Fruit fly (Drosophila melanogaster) whole organism, embryonic: Measurements from ENCODE around the gene CG34258.

Experiments used
- CG10274 ChIP-seq: fragments of 200-800 bp; sonication (Bioruptor generic); optimal IDR thresholded peaks from 3 replicates; lab custom pipeline; 2017; ENCODE audit warnings: missing biosample characterization, mild to moderate bottlenecking, missing genetic modification characterization
- CG11456 ChIP-seq: fragments of 200-800 bp; sonication (Bioruptor generic); IDR thresholded peaks from 3 replicates; pipeline ENCODE4 v1.3.6; 2022; ENCODE audit warnings: missing biosample characterization, missing genetic modification characterization
- CG12236 ChIP-seq: fragments of 200-800 bp; sonication (Bioruptor generic); optimal IDR thresholded peaks from 2 replicates; lab custom pipeline; 2016; ENCODE audit warnings: missing biosample characterization, missing genetic modification characterization
- CG12299 ChIP-seq: fragments of 200-800 bp; sonication (Bioruptor generic); optimal IDR thresholded peaks from 2 replicates; lab custom pipeline; 2018; ENCODE audit warnings: missing biosample characterization, mild to moderate bottlenecking, missing genetic modification characterization
- CG14860 ChIP-seq: fragments of 200-800 bp; sonication (Bioruptor generic); IDR thresholded peaks from 3 replicates; pipeline ENCODE4 v1.3.6; 2022; ENCODE audit warnings: missing biosample characterization, missing genetic modification characterization; ENCODE audit not compliant: partially characterized antibody
- CG2120 ChIP-seq: fragments of 200-800 bp; sonication (Bioruptor generic); optimal IDR thresholded peaks from 3 replicates; lab custom pipeline; 2016; ENCODE audit warnings: missing biosample characterization, missing genetic modification characterization
- CG3163 ChIP-seq: fragments of 200-800 bp; sonication (Bioruptor generic); optimal IDR thresholded peaks from 3 replicates; lab custom pipeline; 2016; ENCODE audit warnings: missing biosample characterization, missing genetic modification characterization
- CG3407 ChIP-seq: fragments of 200-800 bp; sonication (Bioruptor generic); optimal IDR thresholded peaks from 2 replicates; lab custom pipeline; 2018; ENCODE audit warnings: missing biosample characterization, mild to moderate bottlenecking, missing genetic modification characterization
- CG42726 ChIP-seq: fragments of 200-800 bp; sonication (Bioruptor generic); IDR thresholded peaks from 2 replicates; pipeline ENCODE4 v1.3.6; 2022; ENCODE audit warnings: missing biosample characterization, missing genetic modification characterization; ENCODE audit not compliant: partially characterized antibody
- CG4854 ChIP-seq: fragments of 200-800 bp; sonication (Bioruptor generic); optimal IDR thresholded peaks from 2 replicates; lab custom pipeline; 2016; ENCODE audit warnings: missing biosample characterization, missing genetic modification characterization, inconsistent platforms
- CG7745 ChIP-seq: fragments of 200-800 bp; sonication (Bioruptor generic); optimal IDR thresholded peaks from 2 replicates; lab custom pipeline; 2018; ENCODE audit warnings: missing biosample characterization, mild to moderate bottlenecking, missing genetic modification characterization, moderate library complexity
- CG7928 ChIP-seq: fragments of 200-800 bp; sonication (Bioruptor generic); optimal IDR thresholded peaks from 2 replicates; lab custom pipeline; 2017; ENCODE audit warnings: missing biosample characterization, mild to moderate bottlenecking, missing genetic modification characterization
- CG9876 ChIP-seq: fragments of 200-800 bp; sonication (Bioruptor generic); optimal IDR thresholded peaks from 2 replicates; lab custom pipeline; 2016; ENCODE audit warnings: missing biosample characterization, missing genetic modification characterization
- CG9932 ChIP-seq: fragments of 200-800 bp; sonication (Bioruptor generic); IDR thresholded peaks from 2 replicates; pipeline ENCODE4 v1.3.6; 2022; ENCODE audit warnings: missing biosample characterization, missing genetic modification characterization
- CrebB ChIP-seq: fragments of 200-800 bp; sonication (Bioruptor generic); optimal IDR thresholded peaks from 3 replicates; lab custom pipeline; 2018; ENCODE audit warnings: missing biosample characterization, mild to moderate bottlenecking, missing genetic modification characterization
- D ChIP-seq, 2 experiments: fragments of 200-800 bp in 1 of 2; fragments of >200 bp in 1 of 2; sonication (Bioruptor generic) in 1 of 2; optimal IDR thresholded peaks; 2 replicates in 1 of 2; 3 replicates in 1 of 2; lab custom pipeline; 2017; ENCODE audit warnings: mild to moderate bottlenecking in 1 of 2, missing biosample characterization in 1 of 2, missing genetic modification characterization in 1 of 2, missing genetic modification reagents in 1 of 2
- Eip74EF ChIP-seq, 2 experiments: fragments of 200-800 bp in 1 of 2; fragments of >200 bp in 1 of 2; sonication (Bioruptor generic) in 1 of 2; optimal IDR thresholded peaks; 2 replicates each; lab custom pipeline; 2017 to 2019; ENCODE audit warnings: missing biosample characterization in 2 of 2, missing genetic modification characterization in 2 of 2, mild to moderate bottlenecking in 1 of 2, moderate library complexity in 1 of 2
- Ets97D ChIP-seq: fragments of 200-800 bp; sonication (Bioruptor generic); optimal IDR thresholded peaks from 3 replicates; lab custom pipeline; 2016; ENCODE audit warnings: missing biosample characterization, missing genetic modification characterization
- Fer1 ChIP-seq: fragments of 200-800 bp; sonication (Bioruptor generic); optimal IDR thresholded peaks from 2 replicates; lab custom pipeline; 2017; ENCODE audit warnings: missing biosample characterization, mild to moderate bottlenecking, missing genetic modification characterization
- H15 ChIP-seq: fragments of 200-800 bp; sonication (Bioruptor generic); IDR thresholded peaks from 3 replicates; pipeline ENCODE4 v1.3.6; 2022; ENCODE audit warnings: missing biosample characterization, missing genetic modification characterization
- HLHmδ ChIP-seq: fragments of 200-800 bp; sonication (Bioruptor generic); optimal IDR thresholded peaks from 2 replicates; lab custom pipeline; 2018; ENCODE audit warnings: missing biosample characterization, mild to moderate bottlenecking, missing genetic modification characterization, moderate library complexity
- Hr3 ChIP-seq: fragments of 200-800 bp; sonication (Bioruptor generic); optimal IDR thresholded peaks from 3 replicates; lab custom pipeline; 2016; ENCODE audit warnings: missing biosample characterization, missing genetic modification characterization
- Lhr ChIP-seq: fragments of 200-800 bp; sonication (Bioruptor generic); optimal IDR thresholded peaks from 3 replicates; lab custom pipeline; 2017; ENCODE audit warnings: mild to moderate bottlenecking, missing biosample characterization, missing genetic modification reagents, missing genetic modification characterization
- Max ChIP-seq: fragments of 200-800 bp; sonication (Bioruptor generic); optimal IDR thresholded peaks from 2 replicates; lab custom pipeline; 2016; ENCODE audit warnings: missing biosample characterization, mild to moderate bottlenecking, missing genetic modification characterization
- Mrtf ChIP-seq: fragments of 200-800 bp; sonication (Bioruptor generic); IDR thresholded peaks from 3 replicates; pipeline ENCODE4 v1.3.6; 2022; ENCODE audit warnings: missing biosample characterization, missing genetic modification characterization
- Neu2 ChIP-seq: fragments of 200-800 bp; sonication (Bioruptor generic); optimal IDR thresholded peaks from 3 replicates; lab custom pipeline; 2016; ENCODE audit warnings: missing biosample characterization, missing genetic modification characterization, borderline replicate concordance
- Nf-YB ChIP-seq: fragments of 200-800 bp; sonication (Bioruptor generic); optimal IDR thresholded peaks from 3 replicates; lab custom pipeline; 2019; ENCODE audit warnings: missing biosample characterization, mild to moderate bottlenecking, missing genetic modification characterization, moderate library complexity
- PHDP ChIP-seq: fragments of 200-800 bp; sonication (Bioruptor generic); optimal IDR thresholded peaks from 3 replicates; lab custom pipeline; 2018; ENCODE audit warnings: missing biosample characterization, mild to moderate bottlenecking, missing genetic modification characterization, moderate library complexity
- Rfx ChIP-seq: fragments of 200-800 bp; sonication (Bioruptor generic); IDR thresholded peaks from 2 replicates; pipeline ENCODE4 v1.3.6; 2022; ENCODE audit warnings: missing biosample characterization, missing genetic modification characterization
- TFAM ChIP-seq: fragments of 200-800 bp; sonication (Bioruptor generic); optimal IDR thresholded peaks from 2 replicates; lab custom pipeline; 2017; ENCODE audit warnings: missing biosample characterization, missing genetic modification characterization, inconsistent platforms
- YL-1 ChIP-seq: fragments of 200-800 bp; sonication (Bioruptor generic); optimal IDR thresholded peaks from 3 replicates; lab custom pipeline; 2017; ENCODE audit warnings: missing biosample characterization, mild to moderate bottlenecking, missing genetic modification characterization
- ash1 ChIP-seq: fragments of 200-800 bp; sonication (Bioruptor generic); optimal IDR thresholded peaks from 2 replicates; lab custom pipeline; 2018; ENCODE audit warnings: missing biosample characterization, mild to moderate bottlenecking, missing genetic modification characterization
- bcd ChIP-seq: fragments of 200-800 bp; sonication (Bioruptor generic); optimal IDR thresholded peaks from 2 replicates; lab custom pipeline; 2017; ENCODE audit warnings: missing biosample characterization, mild to moderate bottlenecking, missing genetic modification characterization
- bigmax ChIP-seq: fragments of 200-800 bp; sonication (Bioruptor generic); optimal IDR thresholded peaks from 2 replicates; lab custom pipeline; 2018; ENCODE audit warnings: missing biosample characterization, mild to moderate bottlenecking, missing genetic modification characterization
- cas ChIP-seq: fragments of 200-800 bp; sonication (Bioruptor generic); IDR thresholded peaks from 2 replicates; pipeline ENCODE4 v1.3.6; 2022; ENCODE audit warnings: missing biosample characterization, missing genetic modification characterization
- chinmo ChIP-seq: fragments of 200-800 bp; sonication (Bioruptor generic); IDR thresholded peaks from 4 replicates; pipeline ENCODE4 v1.3.6; 2022; ENCODE audit warnings: missing biosample characterization, missing genetic modification characterization; ENCODE audit not compliant: partially characterized antibody
- ems ChIP-seq: fragments of 200-800 bp; sonication (Bioruptor generic); optimal IDR thresholded peaks from 3 replicates; lab custom pipeline; 2016; ENCODE audit warnings: missing biosample characterization, missing genetic modification characterization
- eve ChIP-seq, 2 experiments: fragments of >200 bp; optimal IDR thresholded peaks; 2 replicates each; lab custom pipeline; 2017; ENCODE audit warnings: missing biosample characterization in 2 of 2, missing genetic modification characterization in 2 of 2
- exex ChIP-seq: fragments of 200-800 bp; sonication (Bioruptor generic); optimal IDR thresholded peaks from 4 replicates; lab custom pipeline; 2018; ENCODE audit warnings: missing biosample characterization, mild to moderate bottlenecking, missing genetic modification characterization, moderate library complexity
- gcm2 ChIP-seq: fragments of 200-800 bp; sonication (Bioruptor generic); optimal IDR thresholded peaks from 2 replicates; lab custom pipeline; 2016; ENCODE audit warnings: missing biosample characterization, missing genetic modification characterization
- insv ChIP-seq, 2 experiments: fragments of 200-800 bp; sonication (Bioruptor generic); optimal IDR thresholded peaks; 3 replicates each; lab custom pipeline; 2016 to 2018; ENCODE audit warnings: missing biosample characterization in 2 of 2, missing genetic modification characterization in 2 of 2
- jing ChIP-seq: fragments of 200-800 bp; sonication (Bioruptor generic); optimal IDR thresholded peaks from 2 replicates; lab custom pipeline; 2018; ENCODE audit warnings: missing biosample characterization, mild to moderate bottlenecking, missing genetic modification characterization
- lbe ChIP-seq: fragments of 200-800 bp; sonication (Bioruptor generic); optimal IDR thresholded peaks from 2 replicates; lab custom pipeline; 2016; ENCODE audit warnings: missing biosample characterization, mild to moderate bottlenecking, missing genetic modification characterization
- peb ChIP-seq: fragments of 200-800 bp; sonication (Bioruptor generic); IDR thresholded peaks from 2 replicates; pipeline ENCODE4 v1.3.6; 2022; ENCODE audit warnings: missing biosample characterization, missing genetic modification characterization
- pfk ChIP-seq: fragments of 200-800 bp; sonication (Bioruptor generic); optimal IDR thresholded peaks from 2 replicates; lab custom pipeline; 2018; ENCODE audit warnings: missing biosample characterization, mild to moderate bottlenecking, missing genetic modification characterization, moderate library complexity
- sens-2 ChIP-seq: fragments of 200-800 bp; sonication (Bioruptor generic); IDR thresholded peaks from 2 replicates; pipeline ENCODE4 v1.3.6; 2022; ENCODE audit warnings: missing biosample characterization, missing genetic modification characterization
- sna ChIP-seq: fragments of 200-800 bp; sonication (Bioruptor generic); IDR thresholded peaks from 2 replicates; pipeline ENCODE4 v1.3.6; 2022; ENCODE audit warnings: missing biosample characterization, missing genetic modification characterization; ENCODE audit not compliant: partially characterized antibody
- so ChIP-seq: fragments of 200-800 bp; sonication (Bioruptor generic); IDR thresholded peaks from 3 replicates; pipeline ENCODE4 v1.3.6; 2022; ENCODE audit warnings: missing biosample characterization, missing genetic modification characterization
- vvl ChIP-seq: fragments of 200-800 bp; sonication (Bioruptor generic); IDR thresholded peaks from 2 replicates; pipeline ENCODE4 v1.3.6; 2022; ENCODE audit warnings: missing biosample characterization, missing genetic modification characterization
- wdn ChIP-seq: fragments of 200-800 bp; sonication (Bioruptor generic); IDR thresholded peaks from 2 replicates; pipeline ENCODE4 v1.3.6; 2022; ENCODE audit warnings: missing biosample characterization, missing genetic modification characterization
- wor ChIP-seq: fragments of 200-800 bp; sonication (Bioruptor generic); IDR thresholded peaks from 2 replicates; pipeline ENCODE4 v1.3.6; 2022; ENCODE audit warnings: missing biosample characterization, missing genetic modification characterization

Gene CG34258

dm6 chr3L:19961805-19962204 is 10.0 kb upstream of the CG34258 start (continued):
- TF ChIP-seq D (optimal IDR thresholded peaks at IDR 0.05; lab: Kevin White, UChicago) (no peak), D (GFP tag; optimal IDR thresholded peaks at IDR 0.05; lab: Kevin White, UChicago) (no peak), TFAM (GFP tag; lab: Kevin White, UChicago) (no peak), pfk (no peak), PHDP (peak; percentile 39), CG14860 (GFP tag; lab: Robert Waterston, UW) (no peak), CG7928 (no peak), Lhr (no peak), CG9932 (GFP tag; lab: Robert Waterston, UW) (no peak), vvl (no peak; the same call in 1 of the 2 replicates), Neu2 (GFP tag; lab: Kevin White, UChicago) (no peak), cas (GFP tag; lab: Robert Waterston, UW) (no peak), peb (GFP tag; lab: Robert Waterston, UW) (no peak), bcd (no peak), CG10274 (GFP tag; lab: Kevin White, UChicago) (no peak), CG3407 (GFP tag; lab: Kevin White, UChicago) (no peak), H15 (GFP tag; lab: Robert Waterston, UW) (no peak), Max (GFP tag; lab: Kevin White, UChicago) (no peak), CG42726 (GFP tag; lab: Robert Waterston, UW) (no peak), Eip74EF (GFP tag; optimal IDR thresholded peaks at IDR 0.05; lab: Kevin White, UChicago) (no peak), CrebB (tag; lab: Kevin White, UChicago) (peak; percentile 22), CG11456 (GFP tag; lab: Robert Waterston, UW) (no peak), bigmax (GFP tag; lab: Kevin White, UChicago) (no peak), eve (GFP tag; optimal IDR thresholded peaks at IDR 0.05; lab: Kevin White, UChicago) (no peak), Fer1 (GFP tag; lab: Kevin White, UChicago) (peak; percentile 49), CG4854 (no peak), CG12236 (GFP tag; lab: Kevin White, UChicago) (no peak), so (0 out of 3 replicates have a peak, but pooled peaks have one; percentile 9), wor (GFP tag; lab: Robert Waterston, UW) (no peak), ash1 (GFP tag; lab: Kevin White, UChicago) (no peak), Hr3 (GFP tag; lab: Kevin White, UChicago) (no peak), wdn (no peak), sna (GFP tag; lab: Robert Waterston, UW) (no peak), HLHmδ (no peak), ems (GFP tag; lab: Kevin White, UChicago) (no peak), YL-1 (no peak), CG7745 (tag; lab: Kevin White, UChicago) (no peak), chinmo (GFP tag; lab: Robert Waterston, UW) (no peak), Ets97D (GFP tag; lab: Kevin White, UChicago) (no peak), exex (tag; lab: Kevin White, UChicago) (no peak), gcm2 (GFP tag; lab: Kevin White, UChicago) (no peak), Mrtf (no peak), jing (GFP tag; lab: Kevin White, UChicago) (no peak), CG2120 (peak; percentile 43), sens-2 (GFP tag; lab: Robert Waterston, UW) (no peak), CG9876 (no peak), CG12299 (tag; lab: Kevin White, UChicago) (peak; percentile 8), Rfx (no peak), lbe (no peak), Nf-YB (GFP tag; lab: Kevin White, UChicago) (no peak), insv (GFP tag; optimal IDR thresholded peaks at IDR 0.05; lab: Kevin White, UChicago) (no peak), CG3163 (GFP tag; lab: Kevin White, UChicago) (no peak)
